Fruit fly (Drosophila melanogaster): ENCODE measurements around the gene CG9356.

- TF ChIP-seq CG4404 (GFP tag; IDR thresholded peaks at IDR 0.05): no peak
- peak; percentile 86 for TF ChIP-seq sug (tag; optimal IDR thresholded peaks at IDR 0.05)
- no peak for TF ChIP-seq Oli (tag; optimal IDR thresholded peaks at IDR 0.05)
- TF ChIP-seq CG8359 (GFP tag; optimal IDR thresholded peaks at IDR 0.05; ENCODE audit: borderline replicate concordance): no peak
- no peak for TF ChIP-seq CG5953 (GFP tag; IDR thresholded peaks at IDR 0.05)
- TF ChIP-seq unc-4 (GFP tag; IDR thresholded peaks at IDR 0.05; ENCODE audit: partially characterized antibody): 0 out of 2 replicates have a peak, but pooled peaks have one; percentile 43
- TF ChIP-seq Ada2b (GFP tag; IDR thresholded peaks at IDR 0.05): no peak
- no peak for TF ChIP-seq Usf (GFP tag; optimal IDR thresholded peaks at IDR 0.05)
- TF ChIP-seq klu (GFP tag; IDR thresholded peaks at IDR 0.05): no peak
- 0 out of 2 replicates have a peak, but pooled peaks have one; percentile 20 for TF ChIP-seq Atf6 (GFP tag; IDR thresholded peaks at IDR 0.05)
- TF ChIP-seq repo (GFP tag; optimal IDR thresholded peaks at IDR 0.05): no peak
- TF ChIP-seq Dll (GFP tag; IDR thresholded peaks at IDR 0.05; ENCODE audit: partially characterized antibody): no peak
- no peak for TF ChIP-seq Oaz (GFP tag; IDR thresholded peaks at IDR 0.05)
- no peak for TF ChIP-seq psq (GFP tag; optimal IDR thresholded peaks at IDR 0.05)
Observed at dm6 chr3R:9436358-9436972, 32.4 kb upstream of the CG9356 start.

Data from whole organism, embryonic.